Fruit fly (Drosophila melanogaster) whole organism, pupa: Measurements from ENCODE around the gene Coq4.

Experiments used
- CG12605 ChIP-seq: fragments of 200-800 bp; sonication (Bioruptor generic); IDR thresholded peaks from 2 replicates; pipeline ENCODE4 v1.3.6; 2022; ENCODE audit warnings: missing biosample characterization, missing genetic modification characterization
- CG13204 ChIP-seq: fragments of 200-800 bp; sonication (Bioruptor generic); optimal IDR thresholded peaks from 2 replicates; lab custom pipeline; 2018; ENCODE audit warnings: missing biosample characterization, mild to moderate bottlenecking, missing genetic modification characterization, moderate library complexity
- CG17806 ChIP-seq: fragments of 200-800 bp; sonication (Bioruptor generic); optimal IDR thresholded peaks from 2 replicates; lab custom pipeline; 2018; ENCODE audit warnings: missing biosample characterization, mild to moderate bottlenecking, missing genetic modification characterization, moderate library complexity
- CG34367 ChIP-seq: fragments of 200-800 bp; sonication (Bioruptor generic); optimal IDR thresholded peaks from 2 replicates; lab custom pipeline; 2018; ENCODE audit warnings: missing biosample characterization, mild to moderate bottlenecking, missing genetic modification characterization
- CG4496 ChIP-seq: fragments of 200-800 bp; sonication (Bioruptor generic); IDR thresholded peaks from 3 replicates; pipeline ENCODE4 v1.3.6; 2022; ENCODE audit warnings: missing biosample characterization, missing genetic modification characterization
- CG8301 ChIP-seq: fragments of 200-800 bp; sonication (Bioruptor generic); optimal IDR thresholded peaks from 2 replicates; lab custom pipeline; 2018; ENCODE audit warnings: missing biosample characterization, mild to moderate bottlenecking, missing genetic modification characterization
- CG9948 ChIP-seq: fragments of 200-800 bp; sonication (Bioruptor generic); optimal IDR thresholded peaks from 2 replicates; lab custom pipeline; 2018; ENCODE audit warnings: missing biosample characterization, mild to moderate bottlenecking, missing genetic modification characterization, moderate library complexity
- D1 ChIP-seq: fragments of 200-800 bp; sonication (Bioruptor generic); optimal IDR thresholded peaks from 2 replicates; lab custom pipeline; 2018; ENCODE audit warnings: missing biosample characterization, mild to moderate bottlenecking, missing genetic modification characterization, moderate library complexity
- Ets98B ChIP-seq: fragments of 200-800 bp; sonication (Bioruptor generic); IDR thresholded peaks from 2 replicates; pipeline ENCODE4 v1.3.6; 2022; ENCODE audit warnings: missing biosample characterization, missing genetic modification characterization
- Pif1A ChIP-seq: fragments of 200-800 bp; sonication (Bioruptor generic); optimal IDR thresholded peaks from 3 replicates; lab custom pipeline; 2016; ENCODE audit warnings: missing biosample characterization, missing genetic modification characterization
- fd96Ca ChIP-seq: fragments of 200-800 bp; sonication (Bioruptor generic); IDR thresholded peaks from 3 replicates; pipeline ENCODE4 v1.3.6; 2022; ENCODE audit warnings: missing biosample characterization, missing genetic modification characterization

- TF ChIP-seq CG4496 (GFP tag; lab: Robert Waterston, UW): peak; percentile 61; the same call in 2 of the 3 replicates
- no peak for TF ChIP-seq D1 (tag; lab: Kevin White, UChicago)
- no peak for TF ChIP-seq Ets98B (GFP tag; lab: Robert Waterston, UW)
- TF ChIP-seq CG34367: no peak
- TF ChIP-seq CG8301 (tag; lab: Kevin White, UChicago): no peak
- no peak for TF ChIP-seq Pif1A (GFP tag; lab: Kevin White, UChicago)
- TF ChIP-seq CG17806 (tag; lab: Kevin White, UChicago): no peak
- TF ChIP-seq CG12605 (GFP tag; lab: Robert Waterston, UW): 0 out of 2 replicates have a peak, but pooled peaks have one; percentile 24
- no peak for TF ChIP-seq CG9948 (tag; lab: Kevin White, UChicago)
- TF ChIP-seq fd96Ca (GFP tag; lab: Robert Waterston, UW): no peak
- no peak for TF ChIP-seq CG13204
Measured at dm6 chr3L:17432947-17433346, 474 bp downstream of the Coq4 start, which contains the start of gene frc.
